Fruit fly (Drosophila melanogaster) whole organism, embryonic: ENCODE measurements around the gene CG34135.

ENCODE experiments used
- Abd-B ChIP-seq: fragments of 200-800 bp; sonication (Bioruptor generic); optimal IDR thresholded peaks from 2 replicates; lab custom pipeline; 2018; ENCODE audit warnings: missing biosample characterization, mild to moderate bottlenecking, missing genetic modification characterization, moderate library complexity
- Asciz ChIP-seq: fragments of 200-800 bp; sonication (Bioruptor generic); optimal IDR thresholded peaks from 2 replicates; lab custom pipeline; 2017; ENCODE audit warnings: missing biosample characterization, mild to moderate bottlenecking, missing genetic modification characterization, missing genetic modification reagents
- BtbVII ChIP-seq: fragments of 200-800 bp; sonication (Bioruptor generic); optimal IDR thresholded peaks from 3 replicates; lab custom pipeline; 2017; ENCODE audit warnings: missing biosample characterization, mild to moderate bottlenecking, missing genetic modification characterization
- CG10274 ChIP-seq: fragments of 200-800 bp; sonication (Bioruptor generic); optimal IDR thresholded peaks from 3 replicates; lab custom pipeline; 2017; ENCODE audit warnings: missing biosample characterization, mild to moderate bottlenecking, missing genetic modification characterization
- CG10543 ChIP-seq: fragments of 200-800 bp; sonication (Bioruptor generic); optimal IDR thresholded peaks from 3 replicates; lab custom pipeline; 2017; ENCODE audit warnings: missing biosample characterization, mild to moderate bottlenecking, missing genetic modification characterization, moderate library complexity
- CG11247 ChIP-seq: fragments of 200-800 bp; sonication (Bioruptor generic); IDR thresholded peaks from 2 replicates; pipeline ENCODE4 v1.3.6; 2022; ENCODE audit warnings: missing biosample characterization, missing genetic modification characterization
- CG12769 ChIP-seq: fragments of 200-800 bp; sonication (Bioruptor generic); optimal IDR thresholded peaks from 2 replicates; lab custom pipeline; 2019; ENCODE audit warnings: missing biosample characterization, mild to moderate bottlenecking, missing genetic modification characterization, moderate library complexity
- CG13775 ChIP-seq: fragments of 200-800 bp; sonication (Bioruptor generic); optimal IDR thresholded peaks from 3 replicates; lab custom pipeline; 2017; ENCODE audit warnings: missing biosample characterization, mild to moderate bottlenecking, missing genetic modification characterization
- CG14860 ChIP-seq: fragments of 200-800 bp; sonication (Bioruptor generic); IDR thresholded peaks from 3 replicates; pipeline ENCODE4 v1.3.6; 2022; ENCODE audit warnings: missing biosample characterization, missing genetic modification characterization; ENCODE audit not compliant: partially characterized antibody
- CG1602 ChIP-seq: fragments of 200-800 bp; sonication (Bioruptor generic); optimal IDR thresholded peaks from 3 replicates; lab custom pipeline; 2016; ENCODE audit warnings: missing biosample characterization, missing genetic modification characterization
- CG1603 ChIP-seq: fragments of 200-800 bp; sonication (Bioruptor generic); optimal IDR thresholded peaks from 2 replicates; lab custom pipeline; 2019; ENCODE audit warnings: missing biosample characterization, mild to moderate bottlenecking, missing genetic modification characterization, moderate library complexity
- CG17829 ChIP-seq: fragments of 200-800 bp; optimal IDR thresholded peaks from 2 replicates; lab custom pipeline; 2019; ENCODE audit warnings: missing biosample characterization, mild to moderate bottlenecking, missing genetic modification characterization, moderate library complexity
- CG18619 ChIP-seq: fragments of 200-800 bp; sonication (Bioruptor generic); optimal IDR thresholded peaks from 3 replicates; lab custom pipeline; 2017; ENCODE audit warnings: missing biosample characterization, mild to moderate bottlenecking, missing genetic modification characterization
- CG2712 ChIP-seq: fragments of 200-800 bp; optimal IDR thresholded peaks from 3 replicates; lab custom pipeline; 2019; ENCODE audit warnings: missing biosample characterization, mild to moderate bottlenecking, missing genetic modification characterization, moderate library complexity
- CG6175 ChIP-seq: fragments of 200-800 bp; sonication (Bioruptor generic); IDR thresholded peaks from 3 replicates; pipeline ENCODE4 v1.3.6; 2022; ENCODE audit warnings: missing biosample characterization, missing genetic modification characterization
- CG7839 ChIP-seq: fragments of 200-800 bp; sonication (Bioruptor generic); optimal IDR thresholded peaks from 3 replicates; lab custom pipeline; 2018; ENCODE audit warnings: missing biosample characterization, mild to moderate bottlenecking, missing genetic modification characterization, moderate library complexity
- CoRest ChIP-seq: fragments of 200-800 bp; sonication (Bioruptor generic); optimal IDR thresholded peaks from 3 replicates; lab custom pipeline; 2018; ENCODE audit warnings: missing biosample characterization, mild to moderate bottlenecking, missing genetic modification characterization, moderate library complexity
- D ChIP-seq, 2 experiments: fragments of 200-800 bp in 1 of 2; fragments of >200 bp in 1 of 2; sonication (Bioruptor generic) in 1 of 2; optimal IDR thresholded peaks; 2 replicates in 1 of 2; 3 replicates in 1 of 2; lab custom pipeline; 2017; ENCODE audit warnings: mild to moderate bottlenecking in 1 of 2, missing biosample characterization in 1 of 2, missing genetic modification characterization in 1 of 2, missing genetic modification reagents in 1 of 2
- Eip74EF ChIP-seq, 2 experiments: fragments of 200-800 bp in 1 of 2; fragments of >200 bp in 1 of 2; sonication (Bioruptor generic) in 1 of 2; optimal IDR thresholded peaks; 2 replicates each; lab custom pipeline; 2017 to 2019; ENCODE audit warnings: missing biosample characterization in 2 of 2, missing genetic modification characterization in 2 of 2, mild to moderate bottlenecking in 1 of 2, moderate library complexity in 1 of 2
- MESR4 ChIP-seq: fragments of 200-800 bp; sonication (Bioruptor generic); optimal IDR thresholded peaks from 2 replicates; lab custom pipeline; 2018; ENCODE audit warnings: missing biosample characterization, mild to moderate bottlenecking, missing genetic modification characterization, moderate library complexity
- Med ChIP-seq: fragments of 200-800 bp; sonication (Bioruptor generic); peaks from one replicate; lab custom pipeline; 2016; ENCODE audit warnings: missing biosample characterization, missing genetic modification characterization, mild to moderate bottlenecking, inconsistent platforms, moderate library complexity
- Myb ChIP-seq: fragments of 200-800 bp; sonication (Bioruptor generic); optimal IDR thresholded peaks from 2 replicates; lab custom pipeline; 2016; ENCODE audit warnings: missing biosample characterization, missing genetic modification characterization
- Neu2 ChIP-seq: fragments of 200-800 bp; sonication (Bioruptor generic); optimal IDR thresholded peaks from 3 replicates; lab custom pipeline; 2016; ENCODE audit warnings: missing biosample characterization, missing genetic modification characterization, borderline replicate concordance
- Oaz ChIP-seq: fragments of 200-800 bp; sonication (Bioruptor generic); IDR thresholded peaks from 2 replicates; pipeline ENCODE4 v1.3.6; 2022; ENCODE audit warnings: missing biosample characterization, missing genetic modification characterization
- Pdp1 ChIP-seq, 2 experiments: fragments of 200-800 bp; sonication (Bioruptor generic); optimal IDR thresholded peaks; 3 replicates each; lab custom pipeline; 2016; ENCODE audit warnings: missing biosample characterization in 2 of 2, missing genetic modification characterization in 2 of 2, mild to moderate bottlenecking in 1 of 2, moderate library complexity in 1 of 2
- ab ChIP-seq: fragments of 200-800 bp; sonication (Bioruptor generic); optimal IDR thresholded peaks from 2 replicates; lab custom pipeline; 2016; ENCODE audit warnings: missing biosample characterization, missing genetic modification characterization
- abd-A ChIP-seq: fragments of 200-800 bp; sonication (Bioruptor generic); optimal IDR thresholded peaks from 3 replicates; lab custom pipeline; 2019; ENCODE audit warnings: missing biosample characterization, mild to moderate bottlenecking, missing genetic modification characterization, moderate library complexity
- amos ChIP-seq: fragments of 200-800 bp; sonication (Bioruptor generic); IDR thresholded peaks from 2 replicates; pipeline ENCODE4 v1.3.6; 2022; ENCODE audit warnings: missing biosample characterization, missing genetic modification characterization; ENCODE audit not compliant: partially characterized antibody
- cg ChIP-seq: fragments of 200-800 bp; sonication (Bioruptor generic); optimal IDR thresholded peaks from 3 replicates; lab custom pipeline; 2019; ENCODE audit warnings: missing biosample characterization, mild to moderate bottlenecking, missing genetic modification characterization, moderate library complexity
- chinmo ChIP-seq: fragments of 200-800 bp; sonication (Bioruptor generic); IDR thresholded peaks from 4 replicates; pipeline ENCODE4 v1.3.6; 2022; ENCODE audit warnings: missing biosample characterization, missing genetic modification characterization; ENCODE audit not compliant: partially characterized antibody
- chm ChIP-seq: fragments of 200-800 bp; sonication (Bioruptor generic); IDR thresholded peaks from 2 replicates; pipeline ENCODE4 v1.3.6; 2022; ENCODE audit warnings: missing biosample characterization, missing genetic modification characterization
- ci ChIP-seq: fragments of 200-800 bp; sonication (Bioruptor generic); IDR thresholded peaks from 3 replicates; pipeline ENCODE4 v1.3.6; 2022; ENCODE audit warnings: missing biosample characterization, missing genetic modification characterization
- dati ChIP-seq: fragments of 200-800 bp; sonication (Bioruptor generic); IDR thresholded peaks from 2 replicates; pipeline ENCODE4 v1.3.6; 2022; ENCODE audit warnings: missing biosample characterization, missing genetic modification characterization
- dmrt11E ChIP-seq: fragments of 200-800 bp; sonication (Bioruptor generic); optimal IDR thresholded peaks from 3 replicates; lab custom pipeline; 2018; ENCODE audit warnings: missing biosample characterization, mild to moderate bottlenecking, missing genetic modification characterization, moderate library complexity
- esg ChIP-seq: fragments of 200-800 bp; sonication (Bioruptor generic); conservative IDR thresholded peaks from 2 replicates; pipeline ENCODE4 v1.3.6; 2022; ENCODE audit warnings: missing biosample characterization, missing genetic modification characterization
- fd64A ChIP-seq: fragments of 200-800 bp; sonication (Bioruptor generic); optimal IDR thresholded peaks from 3 replicates; lab custom pipeline; 2018; ENCODE audit warnings: missing biosample characterization, mild to moderate bottlenecking, missing genetic modification characterization
- fru ChIP-seq: fragments of >200 bp; optimal IDR thresholded peaks from 2 replicates; lab custom pipeline; 2017
- grn ChIP-seq: fragments of 200-800 bp; sonication (Bioruptor generic); optimal IDR thresholded peaks from 3 replicates; lab custom pipeline; 2017; ENCODE audit warnings: missing biosample characterization, missing genetic modification characterization
- ham ChIP-seq: fragments of 200-800 bp; sonication (Bioruptor generic); IDR thresholded peaks from 2 replicates; pipeline ENCODE4 v1.3.6; 2022; ENCODE audit warnings: missing biosample characterization, missing genetic modification characterization
- knrl ChIP-seq: fragments of 200-800 bp; sonication (Bioruptor generic); IDR thresholded peaks from 3 replicates; pipeline ENCODE4 v1.3.6; 2022; ENCODE audit warnings: missing biosample characterization, missing genetic modification characterization; ENCODE audit not compliant: partially characterized antibody
- oc ChIP-seq: fragments of 200-800 bp; sonication (Bioruptor generic); optimal IDR thresholded peaks from 2 replicates; lab custom pipeline; 2018; ENCODE audit warnings: missing biosample characterization, mild to moderate bottlenecking, missing genetic modification characterization, moderate library complexity
- sd ChIP-seq: fragments of 200-800 bp; sonication (Bioruptor generic); optimal IDR thresholded peaks from 3 replicates; lab custom pipeline; 2018; ENCODE audit warnings: missing biosample characterization, mild to moderate bottlenecking, missing genetic modification characterization, moderate library complexity
- so ChIP-seq: fragments of 200-800 bp; sonication (Bioruptor generic); IDR thresholded peaks from 3 replicates; pipeline ENCODE4 v1.3.6; 2022; ENCODE audit warnings: missing biosample characterization, missing genetic modification characterization
- z ChIP-seq: fragments of 200-800 bp; sonication (Bioruptor generic); IDR thresholded peaks from 3 replicates; pipeline ENCODE4 v1.3.6; 2022; ENCODE audit warnings: missing biosample characterization, missing genetic modification characterization

The CG34135 gene

DNA sequence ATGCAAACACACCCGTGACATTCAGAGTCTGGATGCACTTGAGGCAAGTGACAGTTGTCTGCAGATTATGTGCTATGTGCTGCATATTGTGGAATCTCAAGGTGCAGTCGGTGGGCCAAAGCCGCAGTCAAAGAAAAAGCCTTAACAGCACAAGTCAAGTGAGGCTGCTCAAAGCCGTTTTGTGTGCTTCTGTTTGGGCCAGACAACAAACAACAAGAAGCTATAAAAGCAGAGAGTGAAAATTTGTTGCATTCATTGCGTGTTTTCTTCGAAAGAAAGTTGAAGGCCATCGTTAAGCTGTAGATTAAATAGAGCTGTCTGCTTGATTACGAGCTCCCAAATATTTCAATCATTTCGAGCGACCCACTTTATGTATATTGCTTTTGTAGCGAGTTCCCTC lies 26.1 kb downstream of the CG34135 start (continued):
- no peak for TF ChIP-seq MESR4 (GFP tag; lab: Kevin White, UChicago)
- no peak for TF ChIP-seq CG10274 (GFP tag; lab: Kevin White, UChicago)
- no peak for TF ChIP-seq Asciz (GFP tag; lab: Kevin White, UChicago)
- TF ChIP-seq z (GFP tag; lab: Robert Waterston, UW), result no peak
- TF ChIP-seq chm (GFP tag; lab: Robert Waterston, UW), result 0 out of 2 replicates have a peak, but pooled peaks have one; percentile 13
- no peak for TF ChIP-seq esg (GFP tag; lab: Robert Waterston, UW)
- peak; percentile 55 for TF ChIP-seq oc
- TF ChIP-seq knrl, result no peak
- no peak for TF ChIP-seq CG10543 (GFP tag; lab: Kevin White, UChicago)
- TF ChIP-seq, all 482 proteins: peak for 9

DNA sequence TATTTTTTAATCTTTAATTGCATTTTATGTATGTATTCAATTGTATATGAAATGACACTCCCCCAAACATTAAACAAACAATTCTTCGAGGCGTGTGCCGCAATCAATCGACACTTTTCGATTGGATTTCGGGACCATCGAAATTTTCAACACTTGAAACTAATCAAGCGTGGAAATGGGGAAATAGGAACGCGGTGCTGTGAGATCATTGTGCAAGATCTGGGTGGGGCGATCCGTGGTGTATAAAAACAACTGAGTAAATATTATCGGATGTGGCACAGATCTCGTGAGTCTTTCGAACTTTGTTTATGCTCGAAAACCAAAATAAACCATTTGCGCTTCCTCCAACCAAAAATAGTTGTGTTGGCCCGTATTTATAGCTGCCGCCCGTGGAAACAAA lies 26.7 kb downstream of the CG34135 start:
- TF ChIP-seq BtbVII (GFP tag; lab: Kevin White, UChicago), result peak; percentile 32
- peak; percentile 71 for TF ChIP-seq CG12769 (tag; lab: Kevin White, UChicago)
- peak; percentile 42 for TF ChIP-seq fd64A (GFP tag; lab: Kevin White, UChicago)
- peak in 1 of 2 experiments; percentile 46 for TF ChIP-seq Eip74EF (GFP tag; optimal IDR thresholded peaks at IDR 0.05; lab: Kevin White, UChicago)
- TF ChIP-seq grn (GFP tag; lab: Kevin White, UChicago), result peak; percentile 7
- TF ChIP-seq sd (tag; lab: Kevin White, UChicago), result peak; percentile 66
- TF ChIP-seq Pdp1 (GFP tag; optimal IDR thresholded peaks at IDR 0.05; lab: Kevin White, UChicago), result peak in 1 of 2 experiments; percentile 79
- no peak for TF ChIP-seq CG10274 (GFP tag; lab: Kevin White, UChicago)
- peak; percentile 48 for TF ChIP-seq CG10543 (GFP tag; lab: Kevin White, UChicago)
- TF ChIP-seq Myb (GFP tag; lab: Kevin White, UChicago), result no peak
- TF ChIP-seq Abd-B (GFP tag; lab: Kevin White, UChicago), result no peak
- peak; percentile 41; the same call in 1 of the 3 replicates for TF ChIP-seq so (GFP tag; lab: Robert Waterston, UW)
- TF ChIP-seq CG13775 (GFP tag; lab: Kevin White, UChicago), result no peak
- TF ChIP-seq CG1602, result no peak
- no peak for TF ChIP-seq CoRest (tag; lab: Kevin White, UChicago)
- TF ChIP-seq chinmo (GFP tag; lab: Robert Waterston, UW), result 0 out of 4 replicates have a peak, but pooled peaks have one; percentile 32
- TF ChIP-seq dati (GFP tag; lab: Robert Waterston, UW), result no peak
- TF ChIP-seq abd-A (tag; lab: Kevin White, UChicago), result peak; percentile 72
- TF ChIP-seq ci, result 0 out of 3 replicates have a peak, but pooled peaks have one; percentile 33
- TF ChIP-seq Med (GFP tag; lab: Kevin White, UChicago), result peak; percentile 35
- no peak for TF ChIP-seq CG11247 (GFP tag; lab: Robert Waterston, UW)
- TF ChIP-seq CG7839, result no peak

DNA sequence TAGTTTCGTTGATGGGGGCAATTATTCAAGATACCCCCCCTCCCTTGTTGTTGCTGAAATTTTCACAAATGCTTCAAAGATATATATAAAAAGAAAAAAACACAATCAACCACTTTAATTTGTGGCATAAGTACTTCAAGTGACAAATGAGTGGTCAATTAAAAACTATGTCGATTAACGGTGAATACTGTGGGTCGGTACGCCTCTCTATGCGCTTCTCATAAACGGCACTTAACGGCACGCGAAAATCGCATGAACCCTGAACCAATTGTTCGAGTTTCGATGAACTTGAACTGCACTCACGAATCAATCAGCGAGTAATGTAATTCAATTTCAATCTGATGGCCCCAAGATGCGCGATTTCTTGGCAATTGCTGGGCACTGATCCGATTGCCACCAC lies 27.9 kb downstream of the CG34135 start:
- TF ChIP-seq chinmo (GFP tag; lab: Robert Waterston, UW), result 0 out of 4 replicates have a peak, but pooled peaks have one; percentile 10
- TF ChIP-seq amos (GFP tag; lab: Robert Waterston, UW), result no peak
- no peak for TF ChIP-seq fru (lab: Kevin White, UChicago)
- TF ChIP-seq sd (tag; lab: Kevin White, UChicago), result peak; percentile 37
- TF ChIP-seq CG17829 (tag; lab: Kevin White, UChicago), result peak; percentile 96

DNA sequence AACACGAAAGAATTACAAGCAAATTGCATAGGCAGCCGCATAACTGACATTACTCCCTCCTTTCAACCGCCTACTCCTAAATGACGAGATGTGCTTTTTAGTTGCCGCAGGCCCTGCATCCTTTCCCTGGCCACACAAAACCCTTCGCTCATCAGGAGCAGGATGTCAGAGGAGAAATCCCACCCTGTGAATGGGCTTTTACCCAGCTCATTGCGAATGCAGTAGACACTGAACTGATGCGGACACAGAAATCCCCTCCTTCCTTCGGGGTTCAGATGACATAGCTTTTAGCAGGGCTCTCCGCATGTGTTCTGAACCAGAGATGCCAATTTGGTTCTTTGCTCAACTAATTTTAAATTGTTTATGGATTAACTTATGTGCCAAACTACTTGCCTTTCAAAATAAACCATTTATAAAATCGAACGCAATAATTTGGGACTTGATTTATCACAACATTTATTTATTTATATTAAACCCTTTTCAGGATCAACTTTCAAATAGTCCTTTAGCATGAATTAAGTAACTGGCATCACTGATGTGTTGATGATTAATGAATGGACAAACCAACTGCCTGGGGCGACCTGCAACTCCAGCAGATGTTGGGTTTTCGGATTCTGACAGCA lies 28.7 kb downstream of the CG34135 start:
- TF ChIP-seq cg (GFP tag; lab: Kevin White, UChicago) (no peak), Neu2 (GFP tag; lab: Kevin White, UChicago) (no peak), CG6175 (GFP tag; lab: Robert Waterston, UW) (no peak), CG1603 (tag; lab: Kevin White, UChicago) (no peak), CG18619 (no peak), dmrt11E (tag; lab: Kevin White, UChicago) (no peak), ham (no peak), D (optimal IDR thresholded peaks at IDR 0.05; lab: Kevin White, UChicago) (no peak), D (GFP tag; optimal IDR thresholded peaks at IDR 0.05; lab: Kevin White, UChicago) (no peak), CG2712 (tag; lab: Kevin White, UChicago) (peak; percentile 4), CG14860 (no peak), ab (GFP tag; lab: Kevin White, UChicago) (no peak), Oaz (GFP tag; lab: Robert Waterston, UW) (no peak)
